Fruit fly (Drosophila melanogaster): Measurements from ENCODE around the gene Pex23.
A peak's percentile ranks its signal among the peaks of the same experiment; 100 is the strongest.

Pex23 gene

dm6 chr3L:20276615-20277014 lies 25.3 kb downstream of the Pex23 start (continued):
- TF ChIP-seq Hr3 (GFP tag; optimal IDR thresholded peaks at IDR 0.05) (peak; percentile 13), Bdp1 (GFP tag; optimal IDR thresholded peaks at IDR 0.05) (no peak), chm (GFP tag; IDR thresholded peaks at IDR 0.05) (no peak), CG3065 (GFP tag; optimal IDR thresholded peaks at IDR 0.05) (no peak), CG12299 (tag; optimal IDR thresholded peaks at IDR 0.05) (no peak), Oli (tag; optimal IDR thresholded peaks at IDR 0.05) (peak; percentile 47), trem (tag; optimal IDR thresholded peaks at IDR 0.05) (no peak), shn (GFP tag; optimal IDR thresholded peaks at IDR 0.05) (peak; percentile 1), Aef1 (GFP tag; IDR thresholded peaks at IDR 0.05) (no peak), CG34422 (GFP tag; IDR thresholded peaks at IDR 0.05) (peak; percentile 53; the same call in 1 of the 3 replicates), slbo (GFP tag; IDR thresholded peaks at IDR 0.05) (peak; percentile 55), CG5180 (GFP tag; optimal IDR thresholded peaks at IDR 0.05) (no peak), Oaz (GFP tag; IDR thresholded peaks at IDR 0.05) (no peak), CG1024 (GFP tag; IDR thresholded peaks at IDR 0.05) (peak; percentile 18; the same call in 1 of the 2 replicates), Antp (GFP tag; optimal IDR thresholded peaks at IDR 0.05) (peak; percentile 36), CrebB (tag; optimal IDR thresholded peaks at IDR 0.05) (no peak), CG4282 (GFP tag; optimal IDR thresholded peaks at IDR 0.05) (no peak), gem (tag; optimal IDR thresholded peaks at IDR 0.05) (peak; percentile 74), Lhr (GFP tag; optimal IDR thresholded peaks at IDR 0.05) (no peak), peb (GFP tag; IDR thresholded peaks at IDR 0.05) (no peak), sim (GFP tag; IDR thresholded peaks at IDR 0.05) (no peak), CG13894 (tag; optimal IDR thresholded peaks at IDR 0.05) (peak; percentile 25), CG12071 (GFP tag; optimal IDR thresholded peaks at IDR 0.05) (peak; percentile 36), bowl (GFP tag; IDR thresholded peaks at IDR 0.05) (no peak), lab (GFP tag; optimal IDR thresholded peaks at IDR 0.05) (peak; percentile 71), Eip74EF (GFP tag; optimal IDR thresholded peaks at IDR 0.05) (no peak), sisA (GFP tag; IDR thresholded peaks at IDR 0.05) (peak; percentile 41; the same call in 1 of the 2 replicates), CG7928 (GFP tag; optimal IDR thresholded peaks at IDR 0.05) (no peak), CG10274 (GFP tag; optimal IDR thresholded peaks at IDR 0.05) (no peak), CG4424 (GFP tag; optimal IDR thresholded peaks at IDR 0.05) (peak; percentile 43), CG1602 (GFP tag; optimal IDR thresholded peaks at IDR 0.05) (no peak)

- no peak for TF ChIP-seq CG15073 (GFP tag; optimal IDR thresholded peaks at IDR 0.05)
- no peak for TF ChIP-seq Sin3A (optimal IDR thresholded peaks at IDR 0.05)
- TF ChIP-seq CG4730 (GFP tag; IDR thresholded peaks at IDR 0.05) = no peak
- no peak for TF ChIP-seq Dip3 (GFP tag; optimal IDR thresholded peaks at IDR 0.05)
- TF ChIP-seq lola (GFP tag; optimal IDR thresholded peaks at IDR 0.05) = no peak
- no peak for TF ChIP-seq nerfin-1 (tag; optimal IDR thresholded peaks at IDR 0.05)
- TF ChIP-seq zfh1 (GFP tag; IDR thresholded peaks at IDR 0.05) = 0 out of 3 replicates have a peak, but pooled peaks have one; percentile 33
- TF ChIP-seq CG11695 (GFP tag; IDR thresholded peaks at IDR 0.05) = no peak
- no peak for TF ChIP-seq slp2 (GFP tag; optimal IDR thresholded peaks at IDR 0.05)
- no peak for TF ChIP-seq Asciz (GFP tag; optimal IDR thresholded peaks at IDR 0.05)
- no peak for TF ChIP-seq lov (optimal IDR thresholded peaks at IDR 0.05)
- no peak for TF ChIP-seq lov (GFP tag; IDR thresholded peaks at IDR 0.05)
- peak; percentile 25 for TF ChIP-seq fd64A (GFP tag; optimal IDR thresholded peaks at IDR 0.05)
- no peak for TF ChIP-seq CG4617 (GFP tag; optimal IDR thresholded peaks at IDR 0.05; ENCODE audit: borderline replicate concordance)
- TF ChIP-seq CG9876 (GFP tag; optimal IDR thresholded peaks at IDR 0.05) = no peak
- no peak for TF ChIP-seq E2f1 (GFP tag; IDR thresholded peaks at IDR 0.05)
- TF ChIP-seq sim (GFP tag; IDR thresholded peaks at IDR 0.05) = 0 out of 2 replicates have a peak, but pooled peaks have one; percentile 51
- TF ChIP-seq lilli (GFP tag; optimal IDR thresholded peaks at IDR 0.05) = no peak
- TF ChIP-seq Sry-β (GFP tag; optimal IDR thresholded peaks at IDR 0.05) = no peak
- TF ChIP-seq Neu2 (GFP tag; optimal IDR thresholded peaks at IDR 0.05; ENCODE audit: borderline replicate concordance) = no peak
- no peak for TF ChIP-seq Optix (GFP tag; IDR thresholded peaks at IDR 0.05)
- no peak for TF ChIP-seq ase (GFP tag; IDR thresholded peaks at IDR 0.05)
- TF ChIP-seq D (optimal IDR thresholded peaks at IDR 0.05) = no peak
- TF ChIP-seq D (GFP tag; optimal IDR thresholded peaks at IDR 0.05) = peak; percentile 4
Observed at dm6 chr3L:20275886-20276285, 26.1 kb downstream of the Pex23 start.
